Fruit fly (Drosophila melanogaster): ENCODE results near the gene CG11134.
A peak's percentile ranks its signal among the peaks of the same experiment; 100 is the strongest.

Gene CG11134

dm6 chrX:13764397-13765119 is 26.8 kb downstream of the CG11134 start (continued):
- TF ChIP-seq tap (tag; optimal IDR thresholded peaks at IDR 0.05) (peak; percentile 55), Oaz (GFP tag; IDR thresholded peaks at IDR 0.05) (peak; percentile 46; the same call in 1 of the 2 replicates), NfI (GFP tag; optimal IDR thresholded peaks at IDR 0.05) (peak; percentile 11), Dek (tag; optimal IDR thresholded peaks at IDR 0.05) (peak; percentile 3), caup (GFP tag; optimal IDR thresholded peaks at IDR 0.05; ENCODE audit: severe bottlenecking) (peak; percentile 41), yki (optimal IDR thresholded peaks at IDR 0.05) (no peak), CG10209 (GFP tag; optimal IDR thresholded peaks at IDR 0.05) (peak; percentile 43), CG18599 (GFP tag; optimal IDR thresholded peaks at IDR 0.05) (peak; percentile 26), vvl (GFP tag; IDR thresholded peaks at IDR 0.05) (0 out of 2 replicates have a peak, but pooled peaks have one; percentile 57), CG3726 (GFP tag; IDR thresholded peaks at IDR 0.05) (0 out of 3 replicates have a peak, but pooled peaks have one; percentile 27), zfh1 (GFP tag; IDR thresholded peaks at IDR 0.05) (0 out of 3 replicates have a peak, but pooled peaks have one; percentile 5), CG12155 (GFP tag; optimal IDR thresholded peaks at IDR 0.05) (peak; percentile 2), HLH4C (GFP tag; IDR thresholded peaks at IDR 0.05; ENCODE audit: partially characterized antibody) (0 out of 3 replicates have a peak, but pooled peaks have one; percentile 12), prd (optimal IDR thresholded peaks at IDR 0.05) (no peak), prd (GFP tag; IDR thresholded peaks at IDR 0.05) (peak; percentile 61), CG4424 (GFP tag; optimal IDR thresholded peaks at IDR 0.05) (peak; percentile 65), Aef1 (GFP tag; IDR thresholded peaks at IDR 0.05) (peak; percentile 37; the same call in 2 of the 3 replicates), ems (GFP tag; optimal IDR thresholded peaks at IDR 0.05) (no peak), chif (GFP tag; optimal IDR thresholded peaks at IDR 0.05) (peak in 1 of 2 experiments; percentile 1), mld (GFP tag; IDR thresholded peaks at IDR 0.05; ENCODE audit: partially characterized antibody) (no peak), CG10979 (tag; optimal IDR thresholded peaks at IDR 0.05) (peak; percentile 53), Chrac-16 (GFP tag; optimal IDR thresholded peaks at IDR 0.05) (peak; percentile 15), CG2875 (GFP tag; optimal IDR thresholded peaks at IDR 0.05) (peak; percentile 44), tio (GFP tag; optimal IDR thresholded peaks at IDR 0.05) (peak; percentile 15), CG2120 (GFP tag; optimal IDR thresholded peaks at IDR 0.05) (peak; percentile 31), jigr1 (GFP tag; IDR thresholded peaks at IDR 0.05) (no peak), Abd-B (GFP tag; optimal IDR thresholded peaks at IDR 0.05) (peak; percentile 60), en (GFP tag; optimal IDR thresholded peaks at IDR 0.05) (no peak), trem (tag; optimal IDR thresholded peaks at IDR 0.05) (peak; percentile 13), kni (GFP tag; optimal IDR thresholded peaks at IDR 0.05) (no peak), CG14441 (GFP tag; IDR thresholded peaks at IDR 0.05) (peak; percentile 57), Taf1 (GFP tag; IDR thresholded peaks at IDR 0.05) (peak; percentile 27; the same call in 1 of the 2 replicates), hkb (optimal IDR thresholded peaks at IDR 0.05) (no peak), hkb (GFP tag; IDR thresholded peaks at IDR 0.05) (peak; percentile 73; the same call in 1 of the 2 replicates), dysf (GFP tag; IDR thresholded peaks at IDR 0.05) (peak; percentile 61; the same call in 2 of the 3 replicates), Atf6 (GFP tag; IDR thresholded peaks at IDR 0.05) (peak; percentile 34; the same call in 1 of the 2 replicates), wdn (GFP tag; IDR thresholded peaks at IDR 0.05) (0 out of 2 replicates have a peak, but pooled peaks have one; percentile 34), Gug (GFP tag; IDR thresholded peaks at IDR 0.05) (peak; percentile 39; the same call in 2 of the 4 replicates), CG2116 (GFP tag; optimal IDR thresholded peaks at IDR 0.05) (peak; percentile 11), lab (GFP tag; optimal IDR thresholded peaks at IDR 0.05) (peak; percentile 55), H15 (GFP tag; IDR thresholded peaks at IDR 0.05) (0 out of 3 replicates have a peak, but pooled peaks have one; percentile 29), Ssrp (tag; optimal IDR thresholded peaks at IDR 0.05) (peak; percentile 47), onecut (GFP tag; IDR thresholded peaks at IDR 0.05) (0 out of 2 replicates have a peak, but pooled peaks have one; percentile 8)

All from whole organism, embryonic.